Fruit fly (Drosophila melanogaster): Measurements from ENCODE around the gene Tcs5.

The Tcs5 gene

DNA sequence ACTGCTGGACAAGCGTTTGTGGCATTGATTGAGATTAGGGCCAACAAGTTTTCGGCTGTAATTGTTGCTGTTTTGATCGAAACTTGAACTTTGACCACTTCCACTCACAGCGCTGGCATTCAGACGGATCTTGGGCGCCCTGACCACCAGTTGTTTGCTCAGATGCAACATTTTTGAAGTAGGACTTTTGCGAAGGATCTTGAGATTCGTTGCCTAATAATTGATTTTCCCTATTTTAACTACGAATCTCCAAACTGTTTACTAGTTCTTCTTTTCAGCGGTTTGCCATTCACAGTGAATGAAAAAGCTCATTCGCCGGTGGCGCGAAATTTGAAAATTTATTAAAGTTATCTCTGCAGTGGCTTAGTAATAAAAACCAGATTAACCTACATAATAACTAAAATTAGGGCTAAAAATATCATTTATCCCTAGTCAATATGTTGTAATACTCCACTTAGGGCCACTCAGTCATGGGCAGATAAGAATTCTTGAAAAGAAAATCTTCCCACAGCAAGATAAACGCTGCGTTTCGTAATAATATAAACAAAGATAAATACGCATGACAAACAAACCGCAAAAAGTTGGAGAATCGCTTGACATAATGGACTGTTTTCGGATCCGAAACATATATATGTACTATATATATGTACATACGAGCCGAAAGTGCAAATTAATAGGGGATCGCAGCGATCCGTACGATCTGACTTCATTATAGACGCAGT lies 2.3 kb upstream of the Tcs5 start, which contains the start of the genes Dhrs4 and Gdap1:
TSS of gene Dhrs4 (minus strand) at position 267 of the 722 bp plus-strand sequence.
TSS of gene Gdap1 (plus strand) at position 574 of the 722 bp plus-strand sequence.
- peak; percentile 22 for TF ChIP-seq Myc (optimal IDR thresholded peaks at IDR 0.05)
- TF ChIP-seq Dif (GFP tag; optimal IDR thresholded peaks at IDR 0.05; ENCODE audit: partially characterized antibody), result no peak

DNA sequence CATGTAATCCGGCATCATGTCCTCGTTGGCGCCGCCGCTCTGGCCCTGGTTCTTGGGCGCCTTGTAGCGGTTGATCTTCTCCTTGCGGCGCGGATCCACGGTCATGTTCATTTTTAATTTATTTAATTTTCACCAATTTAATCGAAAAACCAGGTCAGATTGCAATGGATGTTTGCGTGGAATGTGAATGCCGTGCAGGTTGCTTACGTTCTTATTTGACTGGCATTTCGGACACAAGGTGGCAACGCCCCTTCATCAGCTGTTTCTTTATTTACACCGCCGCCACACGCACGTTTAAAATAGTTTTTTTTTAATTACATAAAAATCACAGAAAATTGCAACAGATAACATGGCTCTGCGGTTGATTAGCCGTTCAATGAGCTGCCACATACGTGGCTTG lies 3.1 kb downstream of the Tcs5 start, which contains the start of the genes CG10674 and CG4611:
TSS of gene CG10674 (minus strand) at position 170 of the 400 bp plus-strand sequence.
TSS of gene CG4611 (plus strand) at position 254 of the 400 bp plus-strand sequence.
- TF ChIP-seq psq (GFP tag; optimal IDR thresholded peaks at IDR 0.05) (no peak), fru (GFP tag; optimal IDR thresholded peaks at IDR 0.05) (no peak), lola (GFP tag; optimal IDR thresholded peaks at IDR 0.05) (no peak), Hnf4 (GFP tag; optimal IDR thresholded peaks at IDR 0.05) (peak; percentile 13), Abd-B (GFP tag; optimal IDR thresholded peaks at IDR 0.05) (no peak), Hr83 (GFP tag; optimal IDR thresholded peaks at IDR 0.05; ENCODE audit: poor library complexity, severe bottlenecking) (peak; percentile 35), Hr78 (GFP tag; optimal IDR thresholded peaks at IDR 0.05) (no peak), jim (GFP tag; optimal IDR thresholded peaks at IDR 0.05) (no peak), OdsH (GFP tag; optimal IDR thresholded peaks at IDR 0.05) (no peak), Myc (optimal IDR thresholded peaks at IDR 0.05) (peak; percentile 20), N (GFP tag; optimal IDR thresholded peaks at IDR 0.05) (no peak)

DNA sequence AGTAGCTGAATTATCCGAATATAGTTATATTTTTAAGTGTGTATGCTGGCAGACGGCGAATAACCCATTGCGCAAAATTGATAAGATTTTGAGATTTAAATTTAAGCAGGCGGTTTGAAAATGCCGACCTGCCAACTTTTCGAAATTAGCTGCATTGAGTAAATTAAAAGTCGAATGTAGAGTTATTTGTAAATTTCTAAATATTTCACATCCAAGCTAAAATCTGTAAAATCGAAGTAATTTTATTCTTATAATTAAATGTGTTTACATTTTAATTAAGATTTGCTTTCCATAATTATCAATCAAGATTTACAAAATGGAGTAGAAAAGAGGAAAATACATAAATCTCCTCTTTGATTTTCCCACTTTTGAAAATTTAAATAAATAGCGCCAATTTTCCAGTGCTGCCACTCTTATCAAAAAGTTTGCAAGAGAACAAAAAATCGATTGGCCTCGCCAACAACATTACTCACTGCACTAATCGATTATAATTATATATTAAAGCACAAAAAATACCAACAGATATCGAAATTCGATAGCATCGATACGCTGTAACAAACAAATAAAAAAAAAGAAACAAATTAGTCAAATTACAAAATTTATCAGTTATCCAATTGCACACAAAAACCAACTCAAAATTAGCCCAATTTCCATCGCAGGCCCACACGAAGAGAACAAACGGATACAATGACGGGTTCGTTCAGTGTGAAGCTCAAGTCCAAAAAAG lies 5.3 kb downstream of the Tcs5 start, which contains the start of gene Yod1:
TSS of gene Yod1 (plus strand) at position 168 of the 727 bp plus-strand sequence.
- no peak for TF ChIP-seq Abd-B (GFP tag; optimal IDR thresholded peaks at IDR 0.05)
- TF ChIP-seq sage (GFP tag; optimal IDR thresholded peaks at IDR 0.05), result peak; percentile 28
- peak; percentile 1 for TF ChIP-seq fru (GFP tag; optimal IDR thresholded peaks at IDR 0.05)
- TF ChIP-seq Jra (GFP tag; optimal IDR thresholded peaks at IDR 0.05), result peak; percentile 0

DNA sequence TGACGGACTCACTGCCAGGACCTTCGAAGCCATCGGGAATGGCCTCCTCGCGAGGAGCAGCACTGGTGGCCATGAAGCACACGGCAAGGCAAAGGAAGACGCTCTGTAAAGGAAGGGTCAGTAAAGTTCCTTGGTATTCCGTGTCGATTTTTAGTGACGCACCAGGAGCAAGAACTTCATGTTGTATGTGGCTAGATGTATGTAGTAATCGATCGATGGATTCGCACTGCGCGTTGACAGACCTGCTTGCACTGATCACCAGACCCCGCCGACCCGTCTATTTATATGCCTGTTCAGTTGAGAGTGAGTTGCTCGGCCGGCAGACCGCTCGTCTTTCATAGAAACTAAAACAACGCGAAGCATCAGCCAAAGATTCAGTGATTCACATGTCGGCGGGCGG lies 6.2 kb downstream of the Tcs5 start, which contains the start of gene CG15213:
TSS of gene CG15213 (minus strand) at position 255 of the 400 bp plus-strand sequence.
- no peak for TF ChIP-seq pan (optimal IDR thresholded peaks at IDR 0.05)
- no peak for TF ChIP-seq usp (GFP tag; optimal IDR thresholded peaks at IDR 0.05)
- TF ChIP-seq Mio (GFP tag; optimal IDR thresholded peaks at IDR 0.05), result no peak
- no peak for TF ChIP-seq Vsx2 (GFP tag; optimal IDR thresholded peaks at IDR 0.05; ENCODE audit: partially characterized antibody)
- TF ChIP-seq Myc (optimal IDR thresholded peaks at IDR 0.05), result no peak
- no peak for TF ChIP-seq Hr83 (GFP tag; optimal IDR thresholded peaks at IDR 0.05; ENCODE audit: poor library complexity, severe bottlenecking)
- TF ChIP-seq woc (GFP tag; optimal IDR thresholded peaks at IDR 0.05), result no peak
- TF ChIP-seq Abd-B (GFP tag; optimal IDR thresholded peaks at IDR 0.05), result no peak
- TF ChIP-seq Dfd (GFP tag; optimal IDR thresholded peaks at IDR 0.05), result no peak
- no peak for TF ChIP-seq sv (GFP tag; optimal IDR thresholded peaks at IDR 0.05)

DNA sequence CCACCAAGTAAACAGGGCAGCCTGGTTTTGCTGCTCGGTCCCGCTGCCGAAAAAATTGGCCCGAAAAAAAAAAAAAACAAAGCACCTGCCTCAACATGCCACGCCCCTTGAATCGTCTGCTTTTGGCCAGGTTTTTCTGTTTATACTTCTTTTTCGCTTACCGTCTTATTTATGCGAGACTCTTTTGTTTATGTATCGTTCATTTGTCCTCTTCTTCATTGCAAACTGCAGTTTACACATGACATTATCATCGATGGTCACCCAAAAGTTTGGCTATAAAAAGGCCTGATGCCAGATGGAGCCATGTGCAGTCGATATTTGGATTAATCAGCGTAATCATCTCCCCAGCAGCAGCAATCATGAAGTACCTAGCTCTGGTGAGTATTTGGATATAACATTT lies 8.0 kb downstream of the Tcs5 start, which contains the start of gene CG15212:
TSS of gene CG15212 (plus strand) at position 301 of the 400 bp plus-strand sequence.
- TF ChIP-seq Hr78 (GFP tag; optimal IDR thresholded peaks at IDR 0.05), result no peak
- no peak for TF ChIP-seq Dif (GFP tag; optimal IDR thresholded peaks at IDR 0.05; ENCODE audit: partially characterized antibody)
- TF ChIP-seq foxo (GFP tag; optimal IDR thresholded peaks at IDR 0.05), result no peak
- no peak for TF ChIP-seq Jra (GFP tag; optimal IDR thresholded peaks at IDR 0.05)
- no peak for TF ChIP-seq Myc (optimal IDR thresholded peaks at IDR 0.05)
- TF ChIP-seq Sp1 (GFP tag; optimal IDR thresholded peaks at IDR 0.05), result no peak
- TF ChIP-seq OdsH (GFP tag; optimal IDR thresholded peaks at IDR 0.05), result no peak
- TF ChIP-seq brk (GFP tag; optimal IDR thresholded peaks at IDR 0.05), result no peak
- TF ChIP-seq Vsx2 (GFP tag; optimal IDR thresholded peaks at IDR 0.05; ENCODE audit: partially characterized antibody), result no peak
- no peak for TF ChIP-seq Mio (GFP tag; optimal IDR thresholded peaks at IDR 0.05)
- no peak for TF ChIP-seq GATAd (GFP tag; optimal IDR thresholded peaks at IDR 0.05)
- no peak for TF ChIP-seq tai (GFP tag; optimal IDR thresholded peaks at IDR 0.05)
- TF ChIP-seq Hnf4 (GFP tag; optimal IDR thresholded peaks at IDR 0.05), result no peak

DNA sequence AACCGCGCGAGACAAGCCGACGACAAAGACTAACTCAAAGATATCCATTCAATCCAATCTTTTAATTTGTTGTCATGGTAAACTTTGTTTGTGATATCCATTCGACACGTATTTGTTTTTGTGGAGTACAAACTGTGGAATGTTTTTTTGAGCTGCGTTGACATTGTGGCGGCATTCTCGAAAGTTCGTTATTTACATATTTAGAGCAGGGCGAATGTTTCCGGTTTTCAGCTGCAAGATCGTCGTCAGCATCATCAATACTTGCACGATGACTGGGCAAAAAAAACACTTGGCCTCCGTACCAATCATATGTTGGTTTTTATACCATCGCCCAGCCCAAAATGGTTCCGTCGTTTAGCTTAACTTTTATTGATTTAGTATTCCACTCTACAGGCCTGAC lies 8.7 kb downstream of the Tcs5 start:
- TF ChIP-seq sage (GFP tag; optimal IDR thresholded peaks at IDR 0.05) (no peak), h (GFP tag; optimal IDR thresholded peaks at IDR 0.05) (no peak)
